Worm (Caenorhabditis elegans): ENCODE measurements around the gene fbxa-62.

Gene fbxa-62

DNA sequence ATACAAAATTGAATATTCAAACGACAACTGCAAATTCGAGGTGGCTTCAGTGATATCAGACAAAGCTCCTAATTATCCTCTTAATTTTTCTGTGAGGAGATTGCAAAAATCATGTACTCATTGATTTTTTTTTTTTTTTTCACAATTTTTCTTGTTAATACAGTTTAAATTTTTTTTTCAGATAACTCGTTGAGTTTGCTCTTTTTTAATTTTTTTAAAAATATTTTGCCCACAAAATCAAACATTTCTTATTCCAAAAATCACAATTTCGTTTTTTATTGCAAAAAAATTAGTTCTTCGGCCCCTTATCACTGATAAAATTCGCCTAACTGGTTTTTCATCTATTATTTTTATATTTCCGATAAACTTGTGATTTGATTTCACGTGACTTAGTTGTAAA, 49.3 kb downstream of the fbxa-62 start, which contains the start of gene Y54F10BM.21:
Gene Y54F10BM.21 (plus strand): TSS at position 301 of the 400 bp plus-strand sequence.
- TF ChIP-seq lin-39 (tag; optimal IDR thresholded peaks at IDR 0.05) (no peak), nhr-23 (tag; optimal IDR thresholded peaks at IDR 0.05) (no peak), mml-1 (tag; optimal IDR thresholded peaks at IDR 0.05) (no peak), ama-1 (optimal IDR thresholded peaks at IDR 0.05) (no peak), hmg-11 (tag; optimal IDR thresholded peaks at IDR 0.05) (no peak), nhr-25 (tag; optimal IDR thresholded peaks at IDR 0.05) (no peak), egl-5 (tag; optimal IDR thresholded peaks at IDR 0.05) (no peak), nhr-77 (tag; optimal IDR thresholded peaks at IDR 0.05) (no peak), nhr-237 (tag; optimal IDR thresholded peaks at IDR 0.05) (no peak), fkh-10 (GFP tag; optimal IDR thresholded peaks at IDR 0.05) (no peak), zag-1 (tag; optimal IDR thresholded peaks at IDR 0.05) (no peak)
